Worm (Caenorhabditis elegans): ENCODE data around the gene rps-2.

- no peak for TF ChIP-seq ref-1 (GFP tag; conservative IDR thresholded peaks at IDR 0.05)
- TF ChIP-seq med-1 (GFP tag; optimal IDR thresholded peaks at IDR 0.05; ENCODE audit: insufficient read depth): no peak
- no peak for TF ChIP-seq flt-1 (GFP tag; IDR thresholded peaks at IDR 0.05)
Measured at ce11 chrIV:7933733-7934132, 7.5 kb upstream of the rps-2 start, which contains the start of gene bbs-2.

Data from whole organism, midembryonic.